Fruit fly (Drosophila melanogaster) whole organism, embryonic: ENCODE data around the gene dsf.
A peak's percentile ranks its signal among the peaks of the same experiment; 100 is the strongest.

ENCODE experiments used
- Abd-B ChIP-seq: fragments of 200-800 bp; sonication (Bioruptor generic); optimal IDR thresholded peaks from 2 replicates; lab custom pipeline; 2018; ENCODE audit warnings: missing biosample characterization, mild to moderate bottlenecking, missing genetic modification characterization, moderate library complexity
- Aef1 ChIP-seq: fragments of 200-800 bp; sonication (Bioruptor generic); IDR thresholded peaks from 3 replicates; pipeline ENCODE4 v1.3.6; 2022; ENCODE audit warnings: missing biosample characterization, missing genetic modification characterization
- CG11560 ChIP-seq: fragments of 200-800 bp; sonication (Bioruptor generic); IDR thresholded peaks from 3 replicates; pipeline ENCODE4 v1.3.6; 2022; ENCODE audit warnings: missing biosample characterization, missing genetic modification characterization
- CG14014 ChIP-seq: fragments of 200-800 bp; sonication (Bioruptor generic); IDR thresholded peaks from 2 replicates; pipeline ENCODE4 v1.3.6; 2022; ENCODE audit warnings: missing biosample characterization, missing genetic modification characterization
- CG1602 ChIP-seq: fragments of 200-800 bp; sonication (Bioruptor generic); optimal IDR thresholded peaks from 3 replicates; lab custom pipeline; 2016; ENCODE audit warnings: missing biosample characterization, missing genetic modification characterization
- CG17359 ChIP-seq: fragments of 200-800 bp; sonication (Bioruptor generic); optimal IDR thresholded peaks from 3 replicates; lab custom pipeline; 2018; ENCODE audit warnings: missing biosample characterization, mild to moderate bottlenecking, missing genetic modification characterization, moderate library complexity
- CG2116 ChIP-seq: fragments of 200-800 bp; sonication (Bioruptor generic); optimal IDR thresholded peaks from 3 replicates; lab custom pipeline; 2018; ENCODE audit warnings: missing biosample characterization, mild to moderate bottlenecking, missing genetic modification characterization
- CG2129 ChIP-seq: fragments of 200-800 bp; sonication (Bioruptor generic); IDR thresholded peaks from 2 replicates; pipeline ENCODE4 v1.3.6; 2022; ENCODE audit warnings: missing biosample characterization, missing genetic modification characterization; ENCODE audit not compliant: partially characterized antibody
- CG2199 ChIP-seq: fragments of 200-800 bp; sonication (Bioruptor generic); IDR thresholded peaks from 3 replicates; pipeline ENCODE4 v1.3.6; 2022; ENCODE audit warnings: missing biosample characterization, missing genetic modification characterization
- CG3163 ChIP-seq: fragments of 200-800 bp; sonication (Bioruptor generic); optimal IDR thresholded peaks from 3 replicates; lab custom pipeline; 2016; ENCODE audit warnings: missing biosample characterization, missing genetic modification characterization
- CG32772 ChIP-seq: fragments of 200-800 bp; sonication (Bioruptor generic); IDR thresholded peaks from 2 replicates; pipeline ENCODE4 v1.3.6; 2022; ENCODE audit warnings: missing biosample characterization, missing genetic modification characterization
- CG3281 ChIP-seq: fragments of 200-800 bp; sonication (Bioruptor generic); optimal IDR thresholded peaks from 3 replicates; lab custom pipeline; 2017; ENCODE audit warnings: missing biosample characterization, mild to moderate bottlenecking, missing genetic modification characterization
- CG34376 ChIP-seq: fragments of 200-800 bp; sonication (Bioruptor generic); optimal IDR thresholded peaks from 2 replicates; lab custom pipeline; 2018; ENCODE audit warnings: missing biosample characterization, mild to moderate bottlenecking, missing genetic modification characterization
- CG4282 ChIP-seq: fragments of 200-800 bp; sonication (Bioruptor generic); optimal IDR thresholded peaks from 2 replicates; lab custom pipeline; 2016; ENCODE audit warnings: missing biosample characterization, missing genetic modification characterization
- CG4854 ChIP-seq: fragments of 200-800 bp; sonication (Bioruptor generic); optimal IDR thresholded peaks from 2 replicates; lab custom pipeline; 2016; ENCODE audit warnings: missing biosample characterization, missing genetic modification characterization, inconsistent platforms
- CG6272 ChIP-seq: fragments of 200-800 bp; sonication (Bioruptor generic); IDR thresholded peaks from 2 replicates; pipeline ENCODE4 v1.3.6; 2022; ENCODE audit warnings: missing biosample characterization, missing genetic modification characterization
- CG6683 ChIP-seq: fragments of 200-800 bp; sonication (Bioruptor generic); optimal IDR thresholded peaks from 2 replicates; lab custom pipeline; 2017; ENCODE audit warnings: missing biosample characterization, mild to moderate bottlenecking, missing genetic modification characterization, missing genetic modification reagents
- CG9817 ChIP-seq: fragments of 200-800 bp; sonication (Bioruptor generic); optimal IDR thresholded peaks from 2 replicates; lab custom pipeline; 2018; ENCODE audit warnings: missing biosample characterization, mild to moderate bottlenecking, missing genetic modification characterization, moderate library complexity
- Dbx ChIP-seq: fragments of 200-800 bp; sonication (Bioruptor generic); IDR thresholded peaks from 3 replicates; pipeline ENCODE4 v1.3.6; 2022; ENCODE audit warnings: missing biosample characterization, missing genetic modification characterization
- Fer2 ChIP-seq: fragments of 200-800 bp; sonication (Bioruptor generic); optimal IDR thresholded peaks from 2 replicates; lab custom pipeline; 2018; ENCODE audit warnings: missing biosample characterization, mild to moderate bottlenecking, missing genetic modification characterization, moderate library complexity
- GATAe ChIP-seq: fragments of 200-800 bp; sonication (Bioruptor generic); conservative IDR thresholded peaks from 2 replicates; pipeline ENCODE4 v1.3.6; 2022; ENCODE audit warnings: missing biosample characterization, missing genetic modification characterization
- H15 ChIP-seq: fragments of 200-800 bp; sonication (Bioruptor generic); IDR thresholded peaks from 3 replicates; pipeline ENCODE4 v1.3.6; 2022; ENCODE audit warnings: missing biosample characterization, missing genetic modification characterization
- Hey ChIP-seq: fragments of 200-800 bp; sonication (Bioruptor generic); optimal IDR thresholded peaks from 3 replicates; lab custom pipeline; 2018; ENCODE audit warnings: missing biosample characterization, mild to moderate bottlenecking, missing genetic modification characterization
- NFAT ChIP-seq: fragments of 200-800 bp; sonication (Bioruptor generic); IDR thresholded peaks from 2 replicates; pipeline ENCODE4 v1.3.6; 2022; ENCODE audit warnings: missing biosample characterization, missing genetic modification characterization
- Oaz ChIP-seq: fragments of 200-800 bp; sonication (Bioruptor generic); IDR thresholded peaks from 2 replicates; pipeline ENCODE4 v1.3.6; 2022; ENCODE audit warnings: missing biosample characterization, missing genetic modification characterization
- Optix ChIP-seq: fragments of 200-800 bp; sonication (Bioruptor generic); IDR thresholded peaks from 3 replicates; pipeline ENCODE4 v1.3.6; 2022; ENCODE audit warnings: missing biosample characterization, missing genetic modification characterization
- Pdp1 ChIP-seq, 2 experiments: fragments of 200-800 bp; sonication (Bioruptor generic); optimal IDR thresholded peaks; 3 replicates each; lab custom pipeline; 2016; ENCODE audit warnings: missing biosample characterization in 2 of 2, missing genetic modification characterization in 2 of 2, mild to moderate bottlenecking in 1 of 2, moderate library complexity in 1 of 2
- Spps ChIP-seq: fragments of 200-800 bp; sonication (Bioruptor generic); optimal IDR thresholded peaks from 2 replicates; lab custom pipeline; 2018; ENCODE audit warnings: missing biosample characterization, mild to moderate bottlenecking, missing genetic modification characterization
- aop ChIP-seq: fragments of 200-800 bp; sonication (Bioruptor generic); IDR thresholded peaks from 2 replicates; pipeline ENCODE4 v1.3.6; 2022; ENCODE audit warnings: missing biosample characterization, missing genetic modification characterization
- ara ChIP-seq: fragments of 200-800 bp; sonication (Bioruptor generic); IDR thresholded peaks from 2 replicates; pipeline ENCODE4 v1.3.6; 2022; ENCODE audit warnings: missing biosample characterization, missing genetic modification characterization
- chinmo ChIP-seq: fragments of 200-800 bp; sonication (Bioruptor generic); IDR thresholded peaks from 4 replicates; pipeline ENCODE4 v1.3.6; 2022; ENCODE audit warnings: missing biosample characterization, missing genetic modification characterization; ENCODE audit not compliant: partially characterized antibody
- ci ChIP-seq: fragments of 200-800 bp; sonication (Bioruptor generic); IDR thresholded peaks from 3 replicates; pipeline ENCODE4 v1.3.6; 2022; ENCODE audit warnings: missing biosample characterization, missing genetic modification characterization
- exex ChIP-seq: fragments of 200-800 bp; sonication (Bioruptor generic); optimal IDR thresholded peaks from 4 replicates; lab custom pipeline; 2018; ENCODE audit warnings: missing biosample characterization, mild to moderate bottlenecking, missing genetic modification characterization, moderate library complexity
- grn ChIP-seq: fragments of 200-800 bp; sonication (Bioruptor generic); optimal IDR thresholded peaks from 3 replicates; lab custom pipeline; 2017; ENCODE audit warnings: missing biosample characterization, missing genetic modification characterization
- gsb-n ChIP-seq: fragments of 200-800 bp; sonication (Bioruptor generic); optimal IDR thresholded peaks from 3 replicates; lab custom pipeline; 2018; ENCODE audit warnings: missing biosample characterization, mild to moderate bottlenecking, missing genetic modification characterization
- her ChIP-seq: fragments of 200-800 bp; sonication (Bioruptor generic); optimal IDR thresholded peaks from 2 replicates; lab custom pipeline; 2016; ENCODE audit warnings: missing biosample characterization, missing genetic modification characterization
- jing ChIP-seq: fragments of 200-800 bp; sonication (Bioruptor generic); optimal IDR thresholded peaks from 2 replicates; lab custom pipeline; 2018; ENCODE audit warnings: missing biosample characterization, mild to moderate bottlenecking, missing genetic modification characterization
- lbe ChIP-seq: fragments of 200-800 bp; sonication (Bioruptor generic); optimal IDR thresholded peaks from 2 replicates; lab custom pipeline; 2016; ENCODE audit warnings: missing biosample characterization, mild to moderate bottlenecking, missing genetic modification characterization
- lmd ChIP-seq: fragments of 200-800 bp; sonication (Bioruptor generic); IDR thresholded peaks from 2 replicates; pipeline ENCODE4 v1.3.6; 2022; ENCODE audit warnings: missing biosample characterization, missing genetic modification characterization
- mirr ChIP-seq: fragments of 200-800 bp; sonication (Bioruptor generic); optimal IDR thresholded peaks from 3 replicates; lab custom pipeline; 2018; ENCODE audit warnings: missing biosample characterization, mild to moderate bottlenecking, missing genetic modification characterization
- scrt ChIP-seq: fragments of 200-800 bp; sonication (Bioruptor generic); optimal IDR thresholded peaks from 2 replicates; lab custom pipeline; 2018; ENCODE audit warnings: missing biosample characterization, mild to moderate bottlenecking, missing genetic modification characterization, moderate library complexity
- sens-2 ChIP-seq: fragments of 200-800 bp; sonication (Bioruptor generic); IDR thresholded peaks from 2 replicates; pipeline ENCODE4 v1.3.6; 2022; ENCODE audit warnings: missing biosample characterization, missing genetic modification characterization
- sima ChIP-seq: fragments of 200-800 bp; sonication (Bioruptor generic); optimal IDR thresholded peaks from 2 replicates; lab custom pipeline; 2016; ENCODE audit warnings: missing biosample characterization, missing genetic modification characterization
- slou ChIP-seq: fragments of 200-800 bp; sonication (Bioruptor generic); optimal IDR thresholded peaks from 3 replicates; lab custom pipeline; 2016; ENCODE audit warnings: missing biosample characterization, missing genetic modification characterization
- sr ChIP-seq: fragments of 200-800 bp; sonication (Bioruptor generic); IDR thresholded peaks from 3 replicates; pipeline ENCODE4 v1.3.6; 2022; ENCODE audit warnings: missing biosample characterization, missing genetic modification characterization
- stwl ChIP-seq: fragments of 200-800 bp; sonication (Bioruptor generic); optimal IDR thresholded peaks from 3 replicates; lab custom pipeline; 2018; ENCODE audit warnings: missing biosample characterization, mild to moderate bottlenecking, missing genetic modification characterization, moderate library complexity
- sug ChIP-seq: fragments of 200-800 bp; optimal IDR thresholded peaks from 2 replicates; lab custom pipeline; 2019; ENCODE audit warnings: missing biosample characterization, mild to moderate bottlenecking, missing genetic modification characterization, moderate library complexity
- vfl ChIP-seq: fragments of 200-800 bp; sonication (Bioruptor generic); optimal IDR thresholded peaks from 2 replicates; lab custom pipeline; 2016; ENCODE audit warnings: missing biosample characterization, missing genetic modification characterization

The dsf gene

dm6 chr2L:5986940-5987339 lies 61.2 kb downstream of the dsf start (continued):
- no peak for TF ChIP-seq CG6683 (GFP tag; lab: Kevin White, UChicago)
- peak; percentile 27 for TF ChIP-seq sug
- TF ChIP-seq CG4282, result peak; percentile 15
- TF ChIP-seq mirr (GFP tag; lab: Kevin White, UChicago), result peak; percentile 31
- TF ChIP-seq CG2129, result no peak
- no peak for TF ChIP-seq Oaz (GFP tag; lab: Robert Waterston, UW)
- no peak for TF ChIP-seq CG3281 (GFP tag; lab: Kevin White, UChicago)
- peak; percentile 87 for TF ChIP-seq exex
- TF ChIP-seq stwl (tag; lab: Kevin White, UChicago), result peak; percentile 30
- TF ChIP-seq Aef1, result no peak
- TF ChIP-seq CG6272 (GFP tag; lab: Robert Waterston, UW), result no peak
- TF ChIP-seq scrt (GFP tag; lab: Kevin White, UChicago), result no peak
- TF ChIP-seq CG9817 (tag; lab: Kevin White, UChicago), result no peak
- no peak for TF ChIP-seq vfl (GFP tag; lab: Kevin White, UChicago)
- TF ChIP-seq sr, result no peak
- no peak for TF ChIP-seq Optix
- no peak for TF ChIP-seq slou (GFP tag; lab: Kevin White, UChicago)
- TF ChIP-seq CG1602 (GFP tag; lab: Kevin White, UChicago), result no peak
- TF ChIP-seq aop (GFP tag; lab: Robert Waterston, UW), result no peak
- TF ChIP-seq NFAT (GFP tag; lab: Robert Waterston, UW), result no peak
- TF ChIP-seq her (GFP tag; lab: Kevin White, UChicago), result no peak
- no peak for TF ChIP-seq lmd (GFP tag; lab: Robert Waterston, UW)
- TF ChIP-seq CG17359, result no peak
- TF ChIP-seq, all 482 proteins: peak for 18

- peak; percentile 53; the same call in 1 of the 4 replicates for TF ChIP-seq chinmo (GFP tag; lab: Robert Waterston, UW)
- peak; percentile 36 for TF ChIP-seq CG34376
- TF ChIP-seq gsb-n (tag; lab: Kevin White, UChicago), result no peak
- TF ChIP-seq lmd (GFP tag; lab: Robert Waterston, UW), result no peak
- TF ChIP-seq H15, result no peak
- TF ChIP-seq CG2199 (GFP tag; lab: Robert Waterston, UW), result peak; percentile 77; the same call in 1 of the 3 replicates
- 0 out of 3 replicates have a peak, but pooled peaks have one; percentile 21 for TF ChIP-seq ci (GFP tag; lab: Robert Waterston, UW)
- no peak for TF ChIP-seq CG4854
- TF ChIP-seq Fer2 (tag; lab: Kevin White, UChicago), result no peak
- TF ChIP-seq CG2116, result no peak
- no peak for TF ChIP-seq Abd-B
- no peak for TF ChIP-seq CG11560
- peak; percentile 37 for TF ChIP-seq mirr (GFP tag; lab: Kevin White, UChicago)
- 0 out of 2 replicates have a peak, but pooled peaks have one; percentile 37 for TF ChIP-seq sens-2
- TF ChIP-seq CG32772 (GFP tag; lab: Robert Waterston, UW), result no peak
- TF ChIP-seq lbe (GFP tag; lab: Kevin White, UChicago), result no peak
- peak; percentile 98 for TF ChIP-seq Hey
- TF ChIP-seq Dbx (GFP tag; lab: Robert Waterston, UW), result peak; percentile 16; the same call in 1 of the 3 replicates
- TF ChIP-seq CG14014 (GFP tag; lab: Robert Waterston, UW), result no peak
- TF ChIP-seq grn (GFP tag; lab: Kevin White, UChicago), result peak; percentile 80
- peak; percentile 40 for TF ChIP-seq sug
- TF ChIP-seq CG3163 (GFP tag; lab: Kevin White, UChicago), result no peak
- peak; percentile 78 for TF ChIP-seq exex
- TF ChIP-seq ara (GFP tag; lab: Robert Waterston, UW), result 0 out of 2 replicates have a peak, but pooled peaks have one; percentile 31
- TF ChIP-seq jing (GFP tag; lab: Kevin White, UChicago), result no peak
- TF ChIP-seq GATAe, result peak; percentile 64; the same call in 1 of the 2 replicates
- peak in 1 of 2 experiments; percentile 68 for TF ChIP-seq Pdp1 (GFP tag; optimal IDR thresholded peaks at IDR 0.05; lab: Kevin White, UChicago)
- no peak for TF ChIP-seq sima (GFP tag; lab: Kevin White, UChicago)
- no peak for TF ChIP-seq Spps
Observed at dm6 chr2L:5988115-5989092, 62.7 kb downstream of the dsf start.
